Worm (Caenorhabditis elegans) whole organism, L1 larva: Measurements from ENCODE around the gene Y39B6A.29.

Experiments
- nhr-12 ChIP-seq: sonication (generic microtip); optimal IDR thresholded peaks from 2 replicates; lab custom pipeline; 2017; ENCODE audit warnings: missing biosample characterization, missing genetic modification characterization
- nhr-237 ChIP-seq: fragments of 150-350 bp; optimal IDR thresholded peaks from 2 replicates; lab custom pipeline; 2014; ENCODE audit warnings: missing biosample characterization, missing genetic modification characterization
- snpc-4 ChIP-seq: fragments of 150-350 bp; optimal IDR thresholded peaks from 2 replicates; lab custom pipeline; 2014; ENCODE audit warnings: missing biosample characterization, missing genetic modification characterization

DNA sequence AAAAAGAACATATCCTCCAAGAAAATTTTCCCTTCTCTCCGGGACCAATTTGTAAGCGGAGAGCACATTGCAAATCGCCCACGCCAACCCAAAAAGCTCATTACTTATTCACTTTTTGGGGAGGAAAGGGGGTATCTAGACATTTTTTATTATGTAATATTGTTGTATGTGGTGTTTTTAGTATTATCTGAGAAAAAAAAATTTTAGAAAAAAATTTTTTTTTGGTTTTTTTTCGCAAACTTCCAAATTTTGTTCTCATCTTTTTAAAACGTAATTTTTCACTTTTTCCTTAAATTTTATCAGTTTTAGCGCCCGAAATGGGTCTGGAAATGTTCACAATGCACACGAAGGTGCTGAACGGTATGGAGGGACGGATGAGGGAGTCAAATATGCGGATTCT, 35.3 kb upstream of the Y39B6A.29 start, which contains the start of gene twk-46:
- no peak for TF ChIP-seq nhr-12 (tag; lab: Kevin White, UChicago)
- TF ChIP-seq nhr-237 (tag; lab: Kevin White, UChicago) = no peak
- no peak for TF ChIP-seq snpc-4 (tag; lab: Kevin White, UChicago)
